Worm (Caenorhabditis elegans) whole organism, dauer: Measurements from ENCODE around the gene dnj-8.

Source experiments
- unc-62 ChIP-seq: sonication (generic microtip); optimal IDR thresholded peaks from 2 replicates; lab custom pipeline; 2017; ENCODE audit warnings: missing biosample characterization, missing genetic modification reagents, missing genetic modification characterization

Gene dnj-8

DNA sequence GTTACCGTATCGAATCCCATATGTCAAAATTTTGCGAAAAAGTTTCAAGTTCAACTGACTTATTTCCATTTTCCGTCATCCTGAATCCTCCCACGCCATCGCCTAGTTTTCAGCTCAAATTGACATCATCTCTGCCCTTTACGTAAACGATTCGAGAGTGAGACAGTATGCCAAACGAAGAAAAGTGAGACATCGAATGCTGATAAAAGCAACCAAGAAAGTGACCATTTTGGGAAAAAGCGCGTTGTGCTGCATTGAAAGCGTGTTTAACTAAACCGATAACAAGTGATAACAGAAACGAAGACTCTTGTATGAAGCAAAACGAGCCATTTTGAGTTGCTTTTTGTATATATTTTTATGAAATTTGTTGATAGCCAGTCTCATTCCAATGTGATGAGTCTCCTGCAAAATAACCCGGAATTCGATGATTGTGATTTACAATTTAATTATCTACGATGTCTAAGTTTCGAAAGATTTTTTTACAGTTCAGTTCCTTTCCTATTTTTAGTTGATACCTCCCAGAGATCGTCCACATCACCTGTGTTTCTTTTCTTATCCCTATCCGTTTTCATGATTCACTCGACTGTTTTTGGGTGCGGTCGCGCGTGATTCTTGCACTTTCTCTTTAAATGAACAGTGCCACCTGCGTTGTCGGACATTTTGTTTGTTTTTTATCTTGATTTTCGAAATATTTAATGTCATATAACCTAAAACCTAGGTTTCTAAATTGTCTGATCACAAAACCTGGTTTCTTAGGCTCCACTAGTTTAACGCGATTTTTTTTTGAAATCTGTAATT is 17.6 kb upstream of the dnj-8 start:
- no peak for TF ChIP-seq unc-62

DNA sequence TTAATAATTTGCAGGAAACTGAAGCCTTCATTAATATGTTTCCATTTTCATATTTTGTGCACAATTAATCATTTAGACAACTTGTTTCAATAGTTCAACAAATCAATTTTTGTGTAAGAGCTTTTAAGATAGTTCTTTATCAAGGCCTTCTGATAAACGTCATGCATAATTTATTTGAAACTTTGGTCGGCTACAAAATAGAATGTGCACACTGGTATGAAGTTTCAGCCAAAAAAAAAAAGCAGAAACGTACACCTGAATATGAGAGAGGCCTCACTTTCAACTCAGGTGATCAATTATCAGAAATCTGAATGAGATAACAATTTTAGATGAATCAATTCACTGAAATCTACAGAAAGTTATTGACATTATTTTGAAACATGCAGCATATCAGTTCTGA is 16.6 kb upstream of the dnj-8 start:
- no peak for TF ChIP-seq unc-62

DNA sequence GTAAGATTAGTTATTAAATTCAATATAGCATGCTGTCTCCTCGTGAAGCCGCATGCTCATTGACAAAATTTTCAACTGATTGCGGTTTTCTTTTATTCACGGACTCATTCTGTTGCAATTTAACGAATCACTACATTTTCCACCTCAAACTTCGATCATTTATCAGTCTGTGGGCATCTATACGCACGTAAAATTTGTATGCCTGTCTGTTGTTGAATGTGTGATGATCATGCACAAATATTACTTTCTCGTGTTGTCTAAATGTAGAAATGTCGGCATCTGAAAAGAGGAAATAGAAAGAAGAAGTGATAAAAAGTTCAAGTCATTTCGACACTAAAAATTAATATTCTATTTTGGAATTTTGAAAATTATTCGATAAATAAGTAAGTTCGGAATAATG is 14.7 kb upstream of the dnj-8 start:
- no peak for TF ChIP-seq unc-62

DNA sequence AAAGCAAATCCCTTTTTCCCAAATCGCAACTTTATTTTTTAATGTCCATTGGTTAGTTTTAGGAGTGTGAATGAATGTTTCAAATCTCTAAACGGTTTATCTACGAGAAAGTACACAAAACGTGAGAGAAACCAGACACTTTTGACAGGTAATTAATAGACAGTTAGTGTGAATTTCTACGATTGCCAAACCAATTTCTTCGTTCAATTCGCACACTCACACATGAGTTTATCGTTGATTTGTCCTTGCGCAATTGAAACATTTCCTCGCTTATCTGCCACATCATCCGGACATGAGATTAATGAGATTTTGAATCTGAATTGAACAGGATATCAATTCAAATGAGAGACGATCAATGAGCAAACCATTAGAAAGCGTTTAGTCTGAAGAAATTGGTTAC is 12.4 kb upstream of the dnj-8 start:
- no peak for TF ChIP-seq unc-62

DNA sequence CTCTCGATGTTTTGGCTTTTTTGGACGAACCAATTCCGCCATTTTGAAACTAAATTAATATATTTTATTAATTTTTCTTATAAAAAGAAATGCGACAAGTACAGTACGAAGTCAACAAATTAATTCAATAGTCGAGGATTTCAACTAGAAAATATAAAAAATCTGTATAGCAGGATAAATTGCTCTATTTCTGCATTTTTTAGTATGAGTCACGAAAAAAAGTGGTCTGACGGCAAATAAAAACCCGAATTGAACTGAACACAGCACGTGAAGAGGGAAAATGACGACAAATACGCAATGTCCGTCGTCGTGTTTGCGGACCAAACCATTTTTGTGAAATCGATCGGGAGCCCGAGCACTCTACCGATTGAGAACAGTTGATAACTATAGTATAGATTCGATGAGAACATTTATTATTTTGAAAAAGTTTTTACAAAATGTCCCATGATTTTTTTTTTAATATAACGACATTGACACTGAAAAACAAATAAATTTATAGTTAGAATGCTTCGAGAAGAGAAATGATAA is 11.5 kb upstream of the dnj-8 start, which contains the start of gene epg-5:
Gene epg-5 (minus strand): TSS at position 51 of the 528 bp plus-strand sequence.
- TF ChIP-seq unc-62 = no peak

DNA sequence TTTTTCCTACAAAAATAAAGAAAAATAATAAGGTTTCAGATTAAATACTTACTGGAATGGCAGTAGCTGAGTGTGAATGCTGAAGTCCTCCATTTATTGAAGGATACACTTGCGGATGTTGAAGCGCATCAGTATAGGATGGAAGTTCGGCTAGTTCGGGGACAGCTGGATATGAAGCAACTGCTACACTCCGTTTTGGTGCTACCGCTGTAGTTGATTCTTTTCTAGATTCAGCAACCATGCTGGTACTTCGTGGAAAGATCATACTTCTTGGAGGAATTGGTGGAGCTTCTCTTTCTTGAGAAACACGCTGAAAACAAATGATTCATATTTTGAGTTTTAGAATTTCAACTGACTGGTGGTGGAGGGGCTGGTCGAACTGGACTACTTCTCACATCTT is 10.7 kb upstream of the dnj-8 start:
- no peak for TF ChIP-seq unc-62

DNA sequence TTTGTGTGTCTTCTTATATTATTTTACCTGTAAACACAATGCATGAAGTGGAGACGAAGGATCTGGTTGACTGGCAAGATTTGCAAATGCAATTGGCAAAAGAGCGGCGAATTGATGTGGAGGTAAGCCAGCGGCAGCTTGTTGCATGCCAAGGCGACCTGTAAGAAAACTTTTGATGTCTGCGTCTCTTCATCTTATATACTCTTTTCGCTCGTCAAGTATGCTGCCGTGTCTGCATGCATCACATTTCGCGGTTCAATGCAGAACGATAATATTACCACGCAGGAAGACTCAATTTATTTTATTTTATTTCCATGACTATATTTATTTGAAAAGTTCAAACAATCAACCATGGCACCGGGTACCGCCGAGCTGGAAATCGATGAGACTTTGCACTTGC is 3.1 kb upstream of the dnj-8 start, which contains the start of gene vps-33.2:
Gene vps-33.2 (plus strand): TSS at position 244 of the 400 bp plus-strand sequence.
- TF ChIP-seq unc-62 = no peak

DNA sequence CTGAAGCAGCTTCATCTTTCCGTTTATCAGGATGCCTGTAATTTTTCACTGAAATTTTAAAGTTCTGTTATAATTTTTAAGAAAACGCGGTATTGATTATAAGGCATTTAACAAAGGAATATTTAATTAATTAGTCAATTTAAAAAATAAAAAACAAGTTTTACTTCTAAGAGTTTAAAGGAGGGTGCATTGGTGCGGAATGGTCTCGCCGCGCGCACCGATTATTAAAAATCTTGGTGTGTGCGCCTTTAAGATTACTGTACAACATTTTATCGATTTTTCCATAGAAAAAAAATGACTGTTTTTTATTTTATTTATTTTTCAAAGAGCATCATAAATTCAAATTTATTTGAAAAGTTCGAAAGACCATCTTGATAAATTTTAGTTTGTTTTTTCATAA is 373 bp downstream of the dnj-8 start:
- TF ChIP-seq unc-62 = no peak

DNA sequence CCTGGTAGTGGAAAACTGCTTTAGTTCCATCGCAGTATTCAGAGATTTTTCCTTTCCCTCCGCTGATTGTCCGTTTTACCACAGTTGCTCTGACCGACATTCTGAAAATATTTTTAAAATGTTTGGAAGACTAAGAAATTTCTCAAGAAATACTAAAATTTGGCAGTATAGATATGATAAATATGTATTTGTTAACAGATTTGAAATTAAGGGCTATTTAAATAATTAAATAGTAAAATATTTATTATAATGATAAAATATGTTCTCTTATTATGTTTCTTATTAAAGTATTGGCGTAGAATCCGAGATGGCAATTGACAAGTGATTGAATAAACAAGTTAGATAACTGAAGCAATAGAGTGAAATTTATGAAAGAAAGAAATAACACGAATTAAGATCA is 3.7 kb downstream of the dnj-8 start, which contains the start of gene aipr-1:
Gene aipr-1 (minus strand): TSS at position 101 of the 400 bp plus-strand sequence.
- no peak for TF ChIP-seq unc-62

DNA sequence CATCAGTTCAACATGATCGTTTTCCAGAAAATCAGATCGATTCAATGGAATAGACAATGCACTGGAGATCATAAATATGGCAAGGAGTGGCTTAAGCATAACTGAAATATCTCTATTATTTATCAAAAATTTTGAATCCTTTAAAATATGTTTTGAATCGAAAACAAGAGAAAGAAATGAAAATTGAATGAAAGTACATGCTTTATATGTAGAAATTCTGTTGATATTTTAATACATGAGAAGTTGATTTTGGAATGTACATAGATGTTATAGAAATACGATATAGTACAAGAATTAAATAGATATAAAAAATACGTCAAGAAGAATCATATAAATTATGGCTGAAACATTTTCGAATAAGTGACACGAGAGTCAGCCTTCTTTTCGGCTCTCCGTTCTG is 5.6 kb downstream of the dnj-8 start, which contains the start of gene C56C10.9:
Gene C56C10.9 (minus strand): TSS at position 101 of the 400 bp plus-strand sequence.
- no peak for TF ChIP-seq unc-62

DNA sequence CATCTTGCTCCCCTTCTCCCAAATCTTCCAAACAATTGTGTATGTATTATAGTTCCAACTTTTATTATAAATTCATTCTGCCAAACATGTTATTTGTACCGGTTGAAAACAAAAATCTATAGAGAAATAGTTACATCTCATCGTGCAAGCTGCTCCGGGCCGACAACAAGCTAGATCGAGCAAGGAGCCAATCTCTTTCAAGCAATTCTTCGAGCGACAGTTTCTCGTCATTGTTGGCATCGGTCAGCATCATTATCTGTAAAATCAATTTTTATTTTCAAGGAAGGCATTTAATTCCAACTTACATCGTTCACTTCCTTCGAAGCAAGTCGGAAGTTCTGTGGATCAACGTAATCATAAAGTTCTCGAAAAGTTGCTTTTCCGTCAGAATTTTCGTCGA is 6.9 kb downstream of the dnj-8 start:
- no peak for TF ChIP-seq unc-62

DNA sequence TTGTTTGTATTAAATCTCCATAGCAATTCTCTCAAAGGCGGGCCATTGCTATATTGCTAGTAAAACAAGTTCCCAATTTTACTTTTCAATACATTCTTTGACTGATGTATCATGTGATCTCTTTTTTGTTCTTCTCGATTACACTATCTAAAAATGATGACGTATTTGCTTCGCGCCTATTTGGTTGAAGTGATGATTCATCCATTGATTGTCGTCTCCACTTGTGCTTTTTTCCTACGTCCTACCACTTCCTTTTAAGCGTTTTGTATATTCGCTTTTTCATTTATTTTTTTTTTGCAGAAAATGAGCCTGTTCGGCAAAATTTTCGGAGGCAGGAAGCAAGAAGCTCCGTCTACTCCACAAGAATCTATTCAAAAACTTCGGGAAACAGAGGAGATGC is 8.5 kb downstream of the dnj-8 start, which contains the start of gene vps-32.1:
Gene vps-32.1 (plus strand): TSS at position 301 of the 400 bp plus-strand sequence.
- TF ChIP-seq unc-62 = no peak

DNA sequence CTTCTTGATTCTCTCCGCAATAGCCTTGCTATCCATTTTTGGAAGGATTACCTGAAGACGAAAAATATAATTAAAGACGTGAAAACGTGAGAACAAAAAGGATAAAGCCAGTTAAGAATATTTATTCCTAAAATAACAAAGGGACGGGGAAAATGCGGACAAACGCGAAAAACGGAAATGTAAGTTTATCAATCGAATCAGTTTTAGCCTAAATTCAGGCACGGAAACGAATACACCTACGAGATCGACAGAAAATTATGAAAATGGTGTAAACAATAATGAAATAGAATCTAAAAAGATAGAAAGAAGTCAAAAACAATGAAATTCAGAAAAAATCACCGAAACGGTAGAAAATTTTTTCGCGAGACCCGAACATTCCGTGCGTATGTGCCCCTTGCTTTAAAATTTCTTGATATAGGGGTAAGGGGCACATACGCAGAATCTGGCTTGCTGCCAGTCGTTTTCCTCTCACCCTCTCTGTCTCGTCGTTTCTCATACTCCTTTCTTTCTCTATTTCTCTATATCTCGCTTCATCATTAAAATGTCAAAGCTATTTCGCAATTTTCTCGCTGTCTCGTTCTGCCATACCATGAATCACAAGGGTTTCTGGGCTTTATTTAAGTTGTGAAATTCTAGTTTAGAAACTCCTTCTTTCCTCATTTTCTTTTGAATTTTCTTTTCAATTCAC is 9.1 kb downstream of the dnj-8 start, which contains the start of gene icd-1:
Gene icd-1 (minus strand): TSS at position 51 of the 688 bp plus-strand sequence.
- no peak for TF ChIP-seq unc-62

DNA sequence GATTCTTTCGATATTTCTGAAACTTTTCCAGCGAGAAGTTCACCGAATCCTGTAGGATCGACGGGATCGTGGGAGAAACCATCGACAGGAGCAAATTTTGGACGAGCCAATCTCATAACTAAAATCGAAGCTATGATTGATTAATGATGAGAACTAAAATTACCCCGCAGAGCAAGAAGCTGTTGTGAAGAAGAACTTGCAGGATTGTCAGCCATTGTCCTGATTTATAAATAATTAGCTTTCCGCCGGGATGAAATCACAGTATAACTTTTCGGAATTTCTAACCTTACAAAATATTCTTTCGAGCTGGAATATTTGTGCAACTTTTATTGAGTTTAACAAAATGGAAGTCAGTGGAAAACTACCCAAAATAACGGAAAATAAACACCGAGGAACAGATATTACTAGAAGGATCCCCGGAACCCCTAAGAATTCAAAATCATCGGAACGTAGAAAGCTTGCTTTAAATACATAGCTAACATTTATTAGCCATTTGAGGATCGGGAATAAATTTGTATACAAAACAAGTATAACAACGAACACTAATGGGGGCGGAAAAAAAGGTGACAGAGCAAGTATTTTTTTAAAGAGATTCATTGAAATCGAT is 10.5 kb downstream of the dnj-8 start, which contains the start of gene C56C10.7:
Gene C56C10.7 (minus strand): TSS at position 312 of the 607 bp plus-strand sequence.
- TF ChIP-seq unc-62 = no peak

DNA sequence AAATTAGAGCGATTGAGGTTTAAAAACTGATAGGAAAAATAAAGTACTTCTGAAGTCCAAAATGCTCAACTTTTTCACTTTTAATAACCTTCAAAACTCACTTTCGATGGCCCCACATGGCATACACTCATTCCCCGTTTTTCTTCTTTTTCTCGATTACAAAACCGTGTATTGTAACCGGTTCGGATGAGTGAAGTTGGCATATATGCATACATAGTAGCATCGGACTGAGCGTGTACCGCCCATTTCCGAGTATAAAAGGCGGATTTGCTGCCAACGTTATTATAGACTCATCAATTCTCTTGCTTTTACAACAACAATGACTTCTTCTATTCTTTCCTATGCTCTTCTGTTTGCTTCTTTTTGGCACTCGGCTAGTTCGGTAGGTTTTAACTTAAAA is 15.1 kb downstream of the dnj-8 start, which contains the start of gene C56C10.4:
Gene C56C10.4 (plus strand): TSS at position 301 of the 400 bp plus-strand sequence.
- no peak for TF ChIP-seq unc-62

DNA sequence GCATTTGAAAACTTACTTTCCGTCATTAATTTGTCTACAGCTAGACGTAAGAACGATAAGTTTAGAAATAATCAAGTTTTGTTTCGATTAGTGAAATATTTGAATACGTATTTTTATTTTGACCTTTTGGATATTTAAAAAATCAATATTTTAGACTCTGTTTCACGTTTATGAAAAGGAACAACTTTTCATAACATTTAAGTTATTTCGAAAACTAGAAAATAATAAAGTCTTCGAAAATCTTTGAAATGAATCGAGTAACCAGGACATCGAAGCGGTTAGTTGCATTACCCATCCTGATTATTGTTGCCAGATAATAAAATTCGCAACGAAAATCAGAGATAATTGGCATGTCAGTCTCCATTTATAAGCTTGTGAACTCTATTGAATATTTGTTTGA is 16.6 kb downstream of the dnj-8 start, which contains the start of gene C56C10.6:
Gene C56C10.6 (minus strand): TSS at position 101 of the 400 bp plus-strand sequence.
- TF ChIP-seq unc-62 = no peak

DNA sequence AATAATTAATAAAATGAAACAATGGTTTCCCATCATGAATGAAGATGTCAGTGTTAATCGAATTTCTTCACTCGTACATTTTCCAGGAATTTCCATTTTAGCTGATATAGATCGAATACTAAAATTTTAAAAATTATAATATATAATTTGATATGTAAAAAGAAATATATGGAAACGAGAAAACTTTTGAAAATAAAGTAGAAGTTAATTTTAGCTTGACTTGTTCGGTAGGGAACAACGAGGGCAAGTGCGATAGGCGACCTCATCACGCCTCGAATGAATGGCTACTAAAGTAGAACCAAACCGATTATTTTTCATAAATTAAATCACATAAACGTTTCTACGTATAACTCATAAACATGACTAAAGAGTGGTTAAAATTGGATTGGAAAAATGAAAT is 19.5 kb downstream of the dnj-8 start, which contains the start of gene sra-31:
Gene sra-31 (minus strand): TSS at position 101 of the 400 bp plus-strand sequence.
- no peak for TF ChIP-seq unc-62
